Fruit fly (Drosophila melanogaster) whole organism, prepupa: ENCODE data around the gene REPTOR.
A peak's percentile ranks its signal among the peaks of the same experiment; 100 is the strongest.

ENCODE experiments used
- Blimp-1 ChIP-seq: fragments of 200-800 bp; sonication (Bioruptor generic); optimal IDR thresholded peaks from 3 replicates; lab custom pipeline; 2017; ENCODE audit warnings: missing biosample characterization, missing genetic modification characterization, mild to moderate bottlenecking, moderate library complexity, missing genetic modification reagents
- CG10669 ChIP-seq: fragments of 200-800 bp; sonication (Bioruptor generic); optimal IDR thresholded peaks from 3 replicates; lab custom pipeline; 2018; ENCODE audit warnings: missing biosample characterization, mild to moderate bottlenecking, missing genetic modification characterization, moderate library complexity
- CG11294 ChIP-seq: fragments of 200-800 bp; sonication (Bioruptor generic); IDR thresholded peaks from 2 replicates; pipeline ENCODE4 v1.3.6; 2022; ENCODE audit warnings: missing biosample characterization, missing genetic modification characterization
- CG11762 ChIP-seq: fragments of 200-800 bp; sonication (Bioruptor generic); optimal IDR thresholded peaks from 3 replicates; lab custom pipeline; 2016; ENCODE audit warnings: missing biosample characterization, missing genetic modification characterization; ENCODE audit not compliant: insufficient read depth
- CG16779 ChIP-seq: fragments of 200-800 bp; sonication (Bioruptor generic); optimal IDR thresholded peaks from 3 replicates; lab custom pipeline; 2017; ENCODE audit warnings: missing biosample characterization, mild to moderate bottlenecking, missing genetic modification characterization
- CG3032 ChIP-seq: fragments of 200-800 bp; optimal IDR thresholded peaks from 2 replicates; lab custom pipeline; 2019; ENCODE audit warnings: missing biosample characterization, mild to moderate bottlenecking, missing genetic modification characterization, moderate library complexity
- CG31627 ChIP-seq: fragments of 200-800 bp; sonication (Bioruptor generic); optimal IDR thresholded peaks from 3 replicates; lab custom pipeline; 2016; ENCODE audit warnings: missing biosample characterization, missing genetic modification characterization
- CG32006 ChIP-seq: fragments of 200-800 bp; sonication (Bioruptor generic); optimal IDR thresholded peaks from 3 replicates; lab custom pipeline; 2017; ENCODE audit warnings: missing biosample characterization, mild to moderate bottlenecking, missing genetic modification characterization
- CG34406 ChIP-seq: fragments of 200-800 bp; sonication (Bioruptor generic); optimal IDR thresholded peaks from 3 replicates; lab custom pipeline; 2016; ENCODE audit warnings: missing biosample characterization, missing genetic modification characterization
- CG3919 ChIP-seq: fragments of 200-800 bp; sonication (Bioruptor generic); optimal IDR thresholded peaks from 3 replicates; lab custom pipeline; 2016; ENCODE audit warnings: missing biosample characterization, missing genetic modification characterization
- CG4318 ChIP-seq: fragments of 200-800 bp; sonication (Bioruptor generic); optimal IDR thresholded peaks from 3 replicates; lab custom pipeline; 2017; ENCODE audit warnings: missing biosample characterization, mild to moderate bottlenecking, missing genetic modification characterization
- CG6163 ChIP-seq: fragments of 200-800 bp; sonication (Bioruptor generic); IDR thresholded peaks from 3 replicates; pipeline ENCODE4 v1.3.6; 2022; ENCODE audit warnings: missing biosample characterization, missing genetic modification characterization
- CG6276 ChIP-seq: fragments of 200-800 bp; sonication (Bioruptor generic); optimal IDR thresholded peaks from 2 replicates; lab custom pipeline; 2017; ENCODE audit warnings: missing biosample characterization, mild to moderate bottlenecking, missing genetic modification characterization
- CG6808 ChIP-seq: fragments of 200-800 bp; sonication (Bioruptor generic); optimal IDR thresholded peaks from 3 replicates; lab custom pipeline; 2017; ENCODE audit warnings: missing biosample characterization, missing genetic modification characterization, mild to moderate bottlenecking, moderate library complexity, missing genetic modification reagents
- CG7368 ChIP-seq: fragments of 200-800 bp; sonication (Bioruptor generic); optimal IDR thresholded peaks from 3 replicates; lab custom pipeline; 2016; ENCODE audit warnings: missing biosample characterization, missing genetic modification characterization
- CG8319 ChIP-seq: fragments of 200-800 bp; sonication (Bioruptor generic); optimal IDR thresholded peaks from 3 replicates; lab custom pipeline; 2016; ENCODE audit warnings: missing biosample characterization, missing genetic modification characterization
- CG8632 ChIP-seq: fragments of 200-800 bp; sonication (Bioruptor generic); optimal IDR thresholded peaks from 3 replicates; lab custom pipeline; 2016; ENCODE audit warnings: missing biosample characterization, missing genetic modification characterization
- CG9139 ChIP-seq: fragments of 200-800 bp; sonication (Bioruptor generic); optimal IDR thresholded peaks from 3 replicates; lab custom pipeline; 2017; ENCODE audit warnings: missing biosample characterization, mild to moderate bottlenecking, missing genetic modification characterization
- Eip78C ChIP-seq: fragments of 200-800 bp; sonication (Bioruptor generic); peaks from one replicate; lab custom pipeline; 2016; ENCODE audit warnings: missing biosample characterization, missing genetic modification characterization
- Eip93F ChIP-seq: fragments of 200-800 bp; sonication (Bioruptor generic); optimal IDR thresholded peaks from 2 replicates; lab custom pipeline; 2016; ENCODE audit warnings: missing biosample characterization, mild to moderate bottlenecking, missing genetic modification characterization
- Ets96B ChIP-seq: fragments of 200-800 bp; optimal IDR thresholded peaks from 2 replicates; lab custom pipeline; 2019; ENCODE audit warnings: missing biosample characterization, mild to moderate bottlenecking, missing genetic modification characterization, moderate library complexity
- Gug ChIP-seq: fragments of 200-800 bp; sonication (Bioruptor generic); IDR thresholded peaks from 2 replicates; pipeline ENCODE4 v1.3.6; 2022; ENCODE audit warnings: missing biosample characterization, missing genetic modification characterization
- Hr38 ChIP-seq: sonication (Bioruptor generic); optimal IDR thresholded peaks from 2 replicates; lab custom pipeline; 2016; ENCODE audit warnings: missing biosample characterization, missing genetic modification characterization
- Hr39 ChIP-seq: fragments of 200-800 bp; sonication (Bioruptor generic); optimal IDR thresholded peaks from 2 replicates; lab custom pipeline; 2016; ENCODE audit warnings: missing biosample characterization, missing genetic modification characterization
- Hr4 ChIP-seq: fragments of 200-800 bp; sonication (Bioruptor generic); optimal IDR thresholded peaks from 3 replicates; lab custom pipeline; 2016; ENCODE audit warnings: missing biosample characterization, missing genetic modification characterization
- Met ChIP-seq: fragments of 200-800 bp; sonication (Bioruptor generic); optimal IDR thresholded peaks from 3 replicates; lab custom pipeline; 2016; ENCODE audit warnings: missing biosample characterization, missing genetic modification characterization
- OdsH ChIP-seq: fragments of 200-800 bp; sonication (Bioruptor generic); optimal IDR thresholded peaks from 3 replicates; lab custom pipeline; 2016; ENCODE audit warnings: missing biosample characterization, missing genetic modification characterization
- Smox ChIP-seq: fragments of 200-800 bp; sonication (Bioruptor generic); optimal IDR thresholded peaks from 3 replicates; lab custom pipeline; 2016; ENCODE audit warnings: missing biosample characterization, missing genetic modification characterization
- Sox102F ChIP-seq: fragments of 200-800 bp; sonication (Bioruptor generic); optimal IDR thresholded peaks from 2 replicates; lab custom pipeline; 2016; ENCODE audit warnings: missing biosample characterization, mild to moderate bottlenecking, missing genetic modification characterization
- Sox14 ChIP-seq: fragments of 200-800 bp; sonication (Bioruptor generic); optimal IDR thresholded peaks from 3 replicates; lab custom pipeline; 2016; ENCODE audit warnings: missing biosample characterization, missing genetic modification characterization
- Sox15 ChIP-seq: fragments of 200-800 bp; sonication (Bioruptor generic); optimal IDR thresholded peaks from 3 replicates; lab custom pipeline; 2016; ENCODE audit warnings: missing biosample characterization, missing genetic modification characterization
- achi ChIP-seq: fragments of 200-800 bp; sonication (Bioruptor generic); optimal IDR thresholded peaks from 3 replicates; lab custom pipeline; 2016; ENCODE audit warnings: missing biosample characterization, missing genetic modification characterization
- cyc ChIP-seq: fragments of 200-800 bp; sonication (Bioruptor generic); optimal IDR thresholded peaks from 3 replicates; lab custom pipeline; 2016; ENCODE audit warnings: missing biosample characterization, missing genetic modification characterization
- dac ChIP-seq: fragments of 200-800 bp; sonication (Bioruptor generic); optimal IDR thresholded peaks from 2 replicates; lab custom pipeline; 2017; ENCODE audit warnings: missing biosample characterization, mild to moderate bottlenecking, missing genetic modification characterization
- dsx ChIP-seq: fragments of 200-800 bp; optimal IDR thresholded peaks from 3 replicates; lab custom pipeline; 2019; ENCODE audit warnings: missing biosample characterization, mild to moderate bottlenecking, missing genetic modification characterization, moderate library complexity; ENCODE audit not compliant: poor library complexity, severe bottlenecking
- eg ChIP-seq: fragments of 200-800 bp; sonication (Bioruptor generic); IDR thresholded peaks from 3 replicates; pipeline ENCODE4 v1.3.6; 2022; ENCODE audit warnings: missing biosample characterization, missing genetic modification characterization
- esn ChIP-seq: fragments of 200-800 bp; sonication (Bioruptor generic); optimal IDR thresholded peaks from 2 replicates; lab custom pipeline; 2016; ENCODE audit warnings: missing biosample characterization, mild to moderate bottlenecking, missing genetic modification characterization, moderate library complexity
- fd59A ChIP-seq: fragments of 200-800 bp; sonication (Bioruptor generic); optimal IDR thresholded peaks from 2 replicates; lab custom pipeline; 2017; ENCODE audit warnings: missing biosample characterization, mild to moderate bottlenecking, missing genetic modification characterization, missing genetic modification reagents
- fd85E ChIP-seq: fragments of 200-800 bp; sonication (Bioruptor generic); optimal IDR thresholded peaks from 3 replicates; lab custom pipeline; 2016; ENCODE audit warnings: missing biosample characterization, missing genetic modification characterization
- fkh ChIP-seq: fragments of 200-800 bp; sonication (Bioruptor generic); optimal IDR thresholded peaks from 3 replicates; lab custom pipeline; 2017; ENCODE audit warnings: missing biosample characterization, mild to moderate bottlenecking, missing genetic modification characterization, moderate library complexity
- lz ChIP-seq: fragments of 200-800 bp; sonication (Bioruptor generic); optimal IDR thresholded peaks from 3 replicates; lab custom pipeline; 2016; ENCODE audit warnings: missing biosample characterization, missing genetic modification characterization
- net ChIP-seq: fragments of 200-800 bp; sonication (Bioruptor generic); optimal IDR thresholded peaks from 3 replicates; lab custom pipeline; 2016; ENCODE audit warnings: missing biosample characterization, missing genetic modification characterization
- salr ChIP-seq, 2 experiments: fragments of 200-800 bp; sonication (Bioruptor generic); optimal IDR thresholded peaks; 3 replicates each; lab custom pipeline; 2016 to 2018; ENCODE audit warnings: missing biosample characterization in 2 of 2, missing genetic modification characterization in 2 of 2, mild to moderate bottlenecking in 1 of 2
- spab ChIP-seq: fragments of 200-800 bp; sonication (Bioruptor generic); optimal IDR thresholded peaks from 2 replicates; lab custom pipeline; 2017; ENCODE audit warnings: missing biosample characterization, mild to moderate bottlenecking, missing genetic modification characterization, missing genetic modification reagents
- ss ChIP-seq, 2 experiments: fragments of 200-800 bp; sonication (Bioruptor generic); optimal IDR thresholded peaks; 2 replicates in 1 of 2; 3 replicates in 1 of 2; lab custom pipeline; 2017 to 2018; ENCODE audit warnings: mild to moderate bottlenecking in 2 of 2, missing biosample characterization in 2 of 2, missing genetic modification characterization in 2 of 2, moderate library complexity in 1 of 2
- svp ChIP-seq: fragments of 200-800 bp; sonication (Bioruptor generic); peaks from one replicate; lab custom pipeline; 2016; ENCODE audit warnings: missing biosample characterization, missing genetic modification characterization
- vri ChIP-seq: fragments of 200-800 bp; sonication (Bioruptor generic); optimal IDR thresholded peaks from 3 replicates; lab custom pipeline; 2016; ENCODE audit warnings: missing biosample characterization, mild to moderate bottlenecking, missing genetic modification characterization

The REPTOR gene

dm6 chr3R:24614707-24615022, 32.0 kb upstream of the REPTOR start:
- TF ChIP-seq dsx (GFP tag; lab: Kevin White, UChicago) (no peak), svp (GFP tag; lab: Kevin White, UChicago) (no peak), CG8632 (GFP tag; lab: Kevin White, UChicago) (no peak), Sox102F (GFP tag; lab: Kevin White, UChicago) (no peak), CG10669 (GFP tag; lab: Kevin White, UChicago) (no peak), CG11294 (GFP tag; lab: Robert Waterston, UW) (no peak), CG6808 (no peak)
- TF ChIP-seq, all 60 proteins: peak for 0

- TF ChIP-seq cyc = peak; percentile 42
- peak; percentile 73 for TF ChIP-seq eg (GFP tag; lab: Robert Waterston, UW)
- TF ChIP-seq CG11294 (GFP tag; lab: Robert Waterston, UW) = no peak; the same call in 1 of the 2 replicates
- TF ChIP-seq Hr38 (GFP tag; lab: Kevin White, UChicago) = no peak
- peak; percentile 74 for TF ChIP-seq CG8632 (GFP tag; lab: Kevin White, UChicago)
- peak; percentile 44 for TF ChIP-seq Met (GFP tag; lab: Kevin White, UChicago)
- TF ChIP-seq CG3919 (GFP tag; lab: Kevin White, UChicago) = peak; percentile 37
- peak; percentile 61 for TF ChIP-seq CG32006 (GFP tag; lab: Kevin White, UChicago)
- peak; percentile 88 for TF ChIP-seq CG6163 (GFP tag; lab: Robert Waterston, UW)
- TF ChIP-seq CG4318 (GFP tag; lab: Kevin White, UChicago) = peak; percentile 25
- peak; percentile 0 for TF ChIP-seq CG8319
- peak; percentile 57 for TF ChIP-seq CG34406 (GFP tag; lab: Kevin White, UChicago)
- no peak for TF ChIP-seq dac (GFP tag; lab: Kevin White, UChicago)
- TF ChIP-seq Eip78C = peak; percentile 84
- TF ChIP-seq OdsH (GFP tag; lab: Kevin White, UChicago) = peak; percentile 40
- peak; percentile 68 for TF ChIP-seq CG6276 (GFP tag; lab: Kevin White, UChicago)
- peak; percentile 55 for TF ChIP-seq Sox15
- TF ChIP-seq CG9139 (GFP tag; lab: Kevin White, UChicago) = peak; percentile 88
- TF ChIP-seq vri (GFP tag; lab: Kevin White, UChicago) = peak; percentile 66
- peak; percentile 80 for TF ChIP-seq net (GFP tag; lab: Kevin White, UChicago)
- peak; percentile 92 to 94 for TF ChIP-seq ss (GFP tag; optimal IDR thresholded peaks at IDR 0.05; lab: Kevin White, UChicago)
- no peak for TF ChIP-seq Blimp-1 (GFP tag; lab: Kevin White, UChicago)
- peak; percentile 59 for TF ChIP-seq esn (GFP tag; lab: Kevin White, UChicago)
- peak; percentile 33 for TF ChIP-seq Smox
- TF ChIP-seq CG16779 (tag; lab: Kevin White, UChicago) = peak; percentile 78
- TF ChIP-seq CG3032 (tag; lab: Kevin White, UChicago) = peak; percentile 52
- TF ChIP-seq Hr39 (GFP tag; lab: Kevin White, UChicago) = peak; percentile 59
- no peak for TF ChIP-seq fkh (GFP tag; lab: Kevin White, UChicago)
- peak; percentile 65 for TF ChIP-seq achi
- TF ChIP-seq Ets96B (tag; lab: Kevin White, UChicago) = peak; percentile 69
- TF ChIP-seq fd85E (GFP tag; lab: Kevin White, UChicago) = peak; percentile 1
- TF ChIP-seq svp (GFP tag; lab: Kevin White, UChicago) = peak; percentile 85
- peak; percentile 82 for TF ChIP-seq CG6808
- TF ChIP-seq CG11762 = peak; percentile 51
- TF ChIP-seq lz (GFP tag; lab: Kevin White, UChicago) = peak; percentile 55
- peak; percentile 9 for TF ChIP-seq fd59A (GFP tag; lab: Kevin White, UChicago)
- TF ChIP-seq CG10669 (GFP tag; lab: Kevin White, UChicago) = peak; percentile 19
- peak; percentile 56 for TF ChIP-seq Eip93F (GFP tag; lab: Kevin White, UChicago)
- peak; percentile 81 for TF ChIP-seq spab (GFP tag; lab: Kevin White, UChicago)
- peak in 1 of 2 experiments; percentile 30 for TF ChIP-seq salr (GFP tag; optimal IDR thresholded peaks at IDR 0.05; lab: Kevin White, UChicago)
- no peak for TF ChIP-seq Sox14
- TF ChIP-seq CG31627 (GFP tag; lab: Kevin White, UChicago) = peak; percentile 63
- TF ChIP-seq Gug (GFP tag; lab: Robert Waterston, UW) = peak; percentile 45
- peak; percentile 40 for TF ChIP-seq Hr4 (GFP tag; lab: Kevin White, UChicago)
- TF ChIP-seq CG7368 (GFP tag; lab: Kevin White, UChicago) = peak; percentile 45
Observed at dm6 chr3R:24613819-24614706, 31.4 kb upstream of the REPTOR start.
